Worm (Caenorhabditis elegans) whole organism, midembryonic: ENCODE measurements around the gene cdl-1.

ENCODE experiments used
- flt-1 ChIP-seq: fragments of 200-800 bp; sonication (Bioruptor generic); IDR thresholded peaks from 2 replicates; pipeline ENCODE4 v1.3.6; 2022; ENCODE audit warnings: missing genetic modification characterization, missing compliant biosample characterization
- ztf-23 ChIP-seq: fragments of 200-800 bp; sonication (Bioruptor generic); IDR thresholded peaks from 2 replicates; pipeline ENCODE4 v1.3.6; 2022; ENCODE audit warnings: missing genetic modification reagents, missing genetic modification characterization, missing compliant biosample characterization
- ztf-29 ChIP-seq: fragments of 200-800 bp; sonication (Bioruptor generic); IDR thresholded peaks from 2 replicates; pipeline ENCODE4 v1.3.6; 2022; ENCODE audit warnings: missing genetic modification reagents, missing genetic modification characterization, missing compliant biosample characterization

DNA sequence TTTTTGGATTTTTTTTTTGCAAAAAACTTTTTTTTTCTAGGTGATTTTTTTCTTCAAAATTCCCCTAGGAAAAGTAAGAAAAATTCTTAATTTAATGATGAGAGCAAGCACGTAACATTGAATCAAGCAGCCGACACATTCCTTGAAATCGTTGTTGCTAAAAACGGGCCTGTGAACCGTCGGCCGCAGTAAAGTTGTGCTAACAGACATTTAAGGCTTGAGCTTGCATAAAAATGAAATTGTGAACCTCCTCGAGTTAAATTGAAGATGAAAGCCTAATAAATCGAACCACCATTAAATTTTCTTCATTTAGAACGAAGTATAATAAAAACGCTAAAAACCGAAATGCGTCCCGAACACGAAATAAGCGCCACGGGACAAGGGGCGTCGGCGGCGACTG is 17.3 kb upstream of the cdl-1 start:
- no peak for TF ChIP-seq flt-1 (GFP tag; lab: Robert Waterston, UW)
- TF ChIP-seq ztf-23 (GFP tag; lab: Robert Waterston, UW): no peak
- TF ChIP-seq ztf-29 (GFP tag; lab: Robert Waterston, UW): no peak
